Worm (Caenorhabditis elegans): ENCODE results near the gene C17A2.3.

- TF ChIP-seq ceh-6 (GFP tag; optimal IDR thresholded peaks at IDR 0.05): no peak
- TF ChIP-seq pat-9 (tag; optimal IDR thresholded peaks at IDR 0.05): no peak
- TF ChIP-seq pqm-1 (tag; optimal IDR thresholded peaks at IDR 0.05): no peak
- TF ChIP-seq tbx-2 (tag; optimal IDR thresholded peaks at IDR 0.05): no peak
- TF ChIP-seq pha-4 (tag; optimal IDR thresholded peaks at IDR 0.05): no peak
- TF ChIP-seq rnt-1 (tag; optimal IDR thresholded peaks at IDR 0.05): no peak
- no peak for TF ChIP-seq tbx-7 (tag; optimal IDR thresholded peaks at IDR 0.05)
- TF ChIP-seq ceh-14 (tag; optimal IDR thresholded peaks at IDR 0.05): no peak
- TF ChIP-seq fkh-10 (GFP tag; optimal IDR thresholded peaks at IDR 0.05): no peak
- no peak for TF ChIP-seq lim-6 (tag; optimal IDR thresholded peaks at IDR 0.05)
- no peak for TF ChIP-seq unc-42 (tag; optimal IDR thresholded peaks at IDR 0.05)
- TF ChIP-seq nhr-11 (tag; optimal IDR thresholded peaks at IDR 0.05): no peak
Observed at ce11 chrII:3827801-3828200, 15.6 kb upstream of the C17A2.3 start, which contains the start of gene F54D10.8.

Data from whole organism, late embryonic.